Worm (Caenorhabditis elegans): Measurements from ENCODE around the gene F17E9.15.

Gene F17E9.15

ce11 chrIV:8369135-8369534 lies 21.9 kb downstream of the F17E9.15 start, which contains the start of gene D2096.6:
D2096.6 (minus strand) TSS chrIV:8369235.
- no peak for TF ChIP-seq lsl-1 (GFP tag; optimal IDR thresholded peaks at IDR 0.05)
- no peak for TF ChIP-seq ceh-58 (GFP tag; IDR thresholded peaks at IDR 0.05)
- no peak for TF ChIP-seq Y53F4B.3 (GFP tag; IDR thresholded peaks at IDR 0.05)
- TF ChIP-seq F37B4.10 (GFP tag; IDR thresholded peaks at IDR 0.05), result no peak
- TF ChIP-seq hlh-12 (tag; optimal IDR thresholded peaks at IDR 0.05), result no peak
- TF ChIP-seq B0336.3 (GFP tag; IDR thresholded peaks at IDR 0.05), result no peak
- no peak for TF ChIP-seq nfya-2 (GFP tag; IDR thresholded peaks at IDR 0.05)
- TF ChIP-seq nhr-80 (tag; optimal IDR thresholded peaks at IDR 0.05), result no peak
- TF ChIP-seq snpc-3.4 (tag; optimal IDR thresholded peaks at IDR 0.05), result no peak
- no peak for TF ChIP-seq madf-8 (GFP tag; conservative IDR thresholded peaks at IDR 0.05)
- no peak for TF ChIP-seq madf-10 (tag; optimal IDR thresholded peaks at IDR 0.05)
- no peak for TF ChIP-seq egl-44 (GFP tag; IDR thresholded peaks at IDR 0.05)
- TF ChIP-seq cebp-1 (GFP tag; IDR thresholded peaks at IDR 0.05), result no peak
- no peak for TF ChIP-seq cebp-1 (tag; optimal IDR thresholded peaks at IDR 0.05)

- TF ChIP-seq hrde-1 (tag; optimal IDR thresholded peaks at IDR 0.05; ENCODE audit: borderline replicate concordance) (peak; percentile 78), K11D2.4 (GFP tag; IDR thresholded peaks at IDR 0.05) (peak; percentile 33; the same call in 1 of the 2 replicates), Y79H2A.3 (GFP tag; conservative IDR thresholded peaks at IDR 0.05) (0 out of 2 replicates have a peak, but pooled peaks have one; percentile 54), sea-2 (GFP tag; IDR thresholded peaks at IDR 0.05) (no peak), ceh-91 (GFP tag; IDR thresholded peaks at IDR 0.05) (no peak), zim-3 (tag; optimal IDR thresholded peaks at IDR 0.05) (peak; percentile 75), ztf-6 (GFP tag; IDR thresholded peaks at IDR 0.05) (0 out of 2 replicates have a peak, but pooled peaks have one; percentile 48), efl-1 (GFP tag; optimal IDR thresholded peaks at IDR 0.05) (peak; percentile 18), cebp-2 (GFP tag; IDR thresholded peaks at IDR 0.05) (no peak), mxl-1 (tag; optimal IDR thresholded peaks at IDR 0.05) (peak; percentile 76), B0019.2 (GFP tag; conservative IDR thresholded peaks at IDR 0.05) (no peak; the same call in 1 of the 2 replicates), somi-1 (GFP tag; optimal IDR thresholded peaks at IDR 0.05) (peak; percentile 55), Y53F4B.3 (GFP tag; IDR thresholded peaks at IDR 0.05) (peak; percentile 20; the same call in 1 of the 2 replicates), ceh-58 (GFP tag; IDR thresholded peaks at IDR 0.05) (0 out of 2 replicates have a peak, but pooled peaks have one; percentile 70), cebp-1 (GFP tag; IDR thresholded peaks at IDR 0.05) (0 out of 2 replicates have a peak, but pooled peaks have one; percentile 9), cebp-1 (tag; optimal IDR thresholded peaks at IDR 0.05) (peak; percentile 70), egl-18 (GFP tag; IDR thresholded peaks at IDR 0.05) (no peak), hsf-1 (GFP tag; IDR thresholded peaks at IDR 0.05) (no peak), ZK185.1 (tag; optimal IDR thresholded peaks at IDR 0.05; ENCODE audit: poor library complexity, severe bottlenecking) (peak; percentile 85), ztf-25 (GFP tag; IDR thresholded peaks at IDR 0.05) (peak; percentile 44; the same call in 1 of the 2 replicates), ama-1 (optimal IDR thresholded peaks at IDR 0.05) (peak; percentile 23), ama-1 (GFP tag; optimal IDR thresholded peaks at IDR 0.05) (peak; percentile 46 to 65), F57A8.1 (GFP tag; optimal IDR thresholded peaks at IDR 0.05) (no peak), F33H1.4 (GFP tag; IDR thresholded peaks at IDR 0.05) (peak; percentile 59), ceh-27 (GFP tag; optimal IDR thresholded peaks at IDR 0.05) (peak; percentile 70), Y95B8A.8 (GFP tag; IDR thresholded peaks at IDR 0.05) (peak; percentile 80), unc-62 (GFP tag; optimal IDR thresholded peaks at IDR 0.05) (no peak), F57C9.4 (tag; optimal IDR thresholded peaks at IDR 0.05) (no peak), pbrm-1 (GFP tag; IDR thresholded peaks at IDR 0.05) (peak; percentile 62; the same call in 1 of the 2 replicates), F23B12.7 (tag; optimal IDR thresholded peaks at IDR 0.05; ENCODE audit: insufficient read depth) (peak; percentile 31), ceh-100 (GFP tag; IDR thresholded peaks at IDR 0.05) (no peak), ztf-3 (GFP tag; optimal IDR thresholded peaks at IDR 0.05) (no peak), F10E7.11 (tag; optimal IDR thresholded peaks at IDR 0.05) (no peak), snpc-1.1 (tag; optimal IDR thresholded peaks at IDR 0.05; ENCODE audit: insufficient read depth) (peak; percentile 46), aptf-2 (GFP tag; conservative IDR thresholded peaks at IDR 0.05) (no peak), Y67H2A.10 (GFP tag; conservative IDR thresholded peaks at IDR 0.05) (0 out of 2 replicates have a peak, but pooled peaks have one; percentile 43), gei-17 (GFP tag; optimal IDR thresholded peaks at IDR 0.05) (no peak)
Measured at ce11 chrIV:8375381-8375780, 28.2 kb downstream of the F17E9.15 start.

Data from whole organism, young adult.